Worm (Caenorhabditis elegans) whole organism, L1 larva: ENCODE measurements around the gene C05C8.7.

Experiments
- ama-1 ChIP-seq: fragments of 150-350 bp; optimal IDR thresholded peaks from 2 replicates; lab custom pipeline; 2014
- elt-3 ChIP-seq, 6 experiments: fragments of 150-350 bp in 1 of 6; sonication (generic microtip); optimal IDR thresholded peaks; 2 replicates each; lab custom pipeline; 2017 to 2018; ENCODE audit warnings: missing biosample characterization in 6 of 6, missing genetic modification characterization in 6 of 6, inconsistent platforms in 1 of 6
- lin-13 ChIP-seq: fragments of 150-350 bp; optimal IDR thresholded peaks from 2 replicates; lab custom pipeline; 2014; ENCODE audit warnings: missing biosample characterization, missing genetic modification reagents, missing genetic modification characterization
- pqm-1 ChIP-seq: sonication (generic microtip); optimal IDR thresholded peaks from 3 replicates; lab custom pipeline; 2017; ENCODE audit warnings: missing biosample characterization, missing genetic modification characterization
- snpc-4 ChIP-seq: fragments of 150-350 bp; optimal IDR thresholded peaks from 2 replicates; lab custom pipeline; 2014; ENCODE audit warnings: missing biosample characterization, missing genetic modification characterization
- tbx-2 ChIP-seq: sonication (generic microtip); optimal IDR thresholded peaks from 2 replicates; lab custom pipeline; 2016; ENCODE audit warnings: missing genetic modification characterization, missing compliant biosample characterization
- ztf-11 ChIP-seq, 2 experiments: sonication (generic microtip); optimal IDR thresholded peaks; 2 replicates each; lab custom pipeline; 2016 to 2017; ENCODE audit warnings: missing genetic modification characterization in 2 of 2, missing biosample characterization in 1 of 2, missing compliant biosample characterization in 1 of 2

DNA sequence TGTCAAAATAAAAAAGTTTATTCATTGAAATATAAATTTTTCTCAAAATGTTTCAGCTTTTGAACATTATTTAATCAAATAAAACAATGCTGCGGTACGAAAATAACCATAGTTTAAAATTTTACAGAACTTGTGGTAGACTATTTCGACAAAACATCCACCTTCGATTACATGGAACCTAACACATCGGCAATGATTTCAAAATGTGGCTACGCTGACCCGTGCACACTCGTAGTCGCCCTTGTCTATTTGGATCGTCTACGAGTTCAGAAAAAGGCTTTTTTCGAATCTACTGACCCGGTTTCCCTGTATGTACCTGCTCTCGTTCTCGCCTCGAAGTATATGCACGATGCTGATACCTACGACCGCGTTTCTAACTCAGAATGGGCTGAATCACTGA, 49.8 kb downstream of the C05C8.7 start:
- no peak for TF ChIP-seq ztf-11 (tag; optimal IDR thresholded peaks at IDR 0.05; lab: Kevin White, UChicago)
- TF ChIP-seq elt-3 (tag; optimal IDR thresholded peaks at IDR 0.05; lab: Kevin White, UChicago), result no peak
- TF ChIP-seq pqm-1 (tag; lab: Kevin White, UChicago), result no peak
- TF ChIP-seq snpc-4 (tag; lab: Kevin White, UChicago), result no peak
- no peak for TF ChIP-seq ama-1 (lab: Kevin White, UChicago)
- no peak for TF ChIP-seq lin-13 (GFP tag; lab: Kevin White, UChicago)
- no peak for TF ChIP-seq tbx-2 (tag; lab: Kevin White, UChicago)
